Fruit fly (Drosophila melanogaster) whole organism, wandering third instar larva: Measurements from ENCODE around the gene drd.

Experiments used
- Hr78 ChIP-seq: fragments of >200 bp; optimal IDR thresholded peaks from 2 replicates; lab custom pipeline; 2017; ENCODE audit warnings: missing biosample characterization, missing genetic modification characterization
- dl ChIP-seq, 2 experiments: fragments of 175-275, 200-275 bp in 1 of 2; fragments of 200-275 bp in 1 of 2; sonication (Bioruptor generic); optimal IDR thresholded peaks; lab custom pipeline; 2018; ENCODE audit warnings: mild to moderate bottlenecking in 2 of 2, missing biosample characterization in 2 of 2, missing genetic modification characterization in 2 of 2, moderate library complexity in 2 of 2; ENCODE audit not compliant: partially characterized antibody in 2 of 2, insufficient read depth in 1 of 2

DNA sequence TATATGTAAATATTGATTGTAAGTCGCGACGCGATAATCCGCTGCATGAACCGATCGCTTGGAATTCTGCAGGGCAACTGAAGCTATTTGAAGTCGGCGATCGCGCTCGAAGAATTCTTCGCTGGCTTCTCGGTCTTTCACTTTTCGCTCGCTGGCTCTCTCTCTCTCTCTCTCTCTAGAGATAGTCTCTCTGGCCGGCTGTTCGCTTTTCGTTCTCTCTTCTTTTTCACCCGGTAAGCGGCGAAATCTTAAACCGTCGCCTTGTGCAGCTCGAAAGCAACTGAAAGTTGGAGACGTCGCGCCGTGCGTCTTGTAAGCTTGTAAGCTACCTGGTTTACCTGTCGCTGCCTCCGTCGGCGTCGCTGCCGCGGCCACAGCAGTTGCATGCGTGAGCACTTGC lies 37.4 kb downstream of the drd start, which contains the start of gene CG9095:
- TF ChIP-seq Hr78 (GFP tag; lab: Kevin White, UChicago), result no peak
- TF ChIP-seq dl (GFP tag; optimal IDR thresholded peaks at IDR 0.05; lab: Kevin White, UChicago; ENCODE audit: insufficient read depth in 1 of 2, partially characterized antibody in 2 of 2), result peak in 1 of 2 experiments; percentile 7
